Fruit fly (Drosophila melanogaster) whole organism, embryonic: ENCODE results near the gene WDR79.

ENCODE experiments used
- CG10147 ChIP-seq: fragments of 200-800 bp; sonication (Bioruptor generic); optimal IDR thresholded peaks from 2 replicates; lab custom pipeline; 2019; ENCODE audit warnings: missing biosample characterization, mild to moderate bottlenecking, missing genetic modification characterization, moderate library complexity
- CG10431 ChIP-seq: fragments of 200-800 bp; sonication (Bioruptor generic); optimal IDR thresholded peaks from 3 replicates; lab custom pipeline; 2018; ENCODE audit warnings: missing biosample characterization, mild to moderate bottlenecking, missing genetic modification characterization
- CG10462 ChIP-seq: fragments of 200-800 bp; sonication (Bioruptor generic); optimal IDR thresholded peaks from 2 replicates; lab custom pipeline; 2016; ENCODE audit warnings: missing biosample characterization, missing genetic modification characterization
- CG10565 ChIP-seq: fragments of 200-800 bp; sonication (Bioruptor generic); optimal IDR thresholded peaks from 3 replicates; lab custom pipeline; 2016; ENCODE audit warnings: missing biosample characterization, mild to moderate bottlenecking, missing genetic modification characterization
- CG10979 ChIP-seq: fragments of 200-800 bp; sonication (Bioruptor generic); optimal IDR thresholded peaks from 2 replicates; lab custom pipeline; 2018; ENCODE audit warnings: missing biosample characterization, mild to moderate bottlenecking, missing genetic modification characterization, moderate library complexity
- CG12236 ChIP-seq: fragments of 200-800 bp; sonication (Bioruptor generic); optimal IDR thresholded peaks from 2 replicates; lab custom pipeline; 2016; ENCODE audit warnings: missing biosample characterization, missing genetic modification characterization
- CG12769 ChIP-seq: fragments of 200-800 bp; sonication (Bioruptor generic); optimal IDR thresholded peaks from 2 replicates; lab custom pipeline; 2019; ENCODE audit warnings: missing biosample characterization, mild to moderate bottlenecking, missing genetic modification characterization, moderate library complexity
- CG13123 ChIP-seq: fragments of 200-800 bp; sonication (Bioruptor generic); optimal IDR thresholded peaks from 2 replicates; lab custom pipeline; 2016; ENCODE audit warnings: missing biosample characterization, missing genetic modification characterization
- CG15514 ChIP-seq: fragments of 200-800 bp; sonication (Bioruptor generic); optimal IDR thresholded peaks from 3 replicates; lab custom pipeline; 2017; ENCODE audit warnings: missing biosample characterization, missing genetic modification characterization, mild to moderate bottlenecking, moderate library complexity, missing genetic modification reagents
- CG15696 ChIP-seq: fragments of 200-800 bp; sonication (Bioruptor generic); optimal IDR thresholded peaks from 2 replicates; lab custom pipeline; 2019; ENCODE audit warnings: missing biosample characterization, mild to moderate bottlenecking, missing genetic modification characterization, moderate library complexity
- CG18599 ChIP-seq: fragments of 200-800 bp; sonication (Bioruptor generic); optimal IDR thresholded peaks from 3 replicates; lab custom pipeline; 2017; ENCODE audit warnings: missing biosample characterization, missing genetic modification characterization, mild to moderate bottlenecking, moderate library complexity, missing genetic modification reagents
- CG2678 ChIP-seq: fragments of 200-800 bp; sonication (Bioruptor generic); optimal IDR thresholded peaks from 3 replicates; lab custom pipeline; 2019; ENCODE audit warnings: missing biosample characterization, mild to moderate bottlenecking, missing genetic modification characterization, moderate library complexity
- CG4360 ChIP-seq: fragments of 200-800 bp; sonication (Bioruptor generic); IDR thresholded peaks from 2 replicates; pipeline ENCODE4 v1.3.6; 2022; ENCODE audit warnings: missing biosample characterization, missing genetic modification characterization
- CG6175 ChIP-seq: fragments of 200-800 bp; sonication (Bioruptor generic); IDR thresholded peaks from 3 replicates; pipeline ENCODE4 v1.3.6; 2022; ENCODE audit warnings: missing biosample characterization, missing genetic modification characterization
- CG7556 ChIP-seq: fragments of 200-800 bp; sonication (Bioruptor generic); optimal IDR thresholded peaks from 2 replicates; lab custom pipeline; 2017; ENCODE audit warnings: missing biosample characterization, mild to moderate bottlenecking, missing genetic modification characterization
- CG8089 ChIP-seq: fragments of 200-800 bp; sonication (Bioruptor generic); optimal IDR thresholded peaks from 3 replicates; lab custom pipeline; 2016; ENCODE audit warnings: missing biosample characterization, missing genetic modification characterization
- CTCF ChIP-seq: fragments of 200-800 bp; sonication (Bioruptor generic); optimal IDR thresholded peaks from 2 replicates; lab custom pipeline; 2017; ENCODE audit warnings: missing biosample characterization, mild to moderate bottlenecking, missing genetic modification characterization, moderate library complexity
- Deaf1 ChIP-seq: fragments of 200-800 bp; optimal IDR thresholded peaks from 3 replicates; lab custom pipeline; 2019; ENCODE audit warnings: missing biosample characterization, mild to moderate bottlenecking, missing genetic modification characterization, moderate library complexity
- Doc2 ChIP-seq: fragments of 200-800 bp; sonication (Bioruptor generic); IDR thresholded peaks from 2 replicates; pipeline ENCODE4 v1.3.6; 2022; ENCODE audit warnings: missing biosample characterization, missing genetic modification characterization
- Drgx ChIP-seq: fragments of 200-800 bp; sonication (Bioruptor generic); IDR thresholded peaks from 2 replicates; pipeline ENCODE4 v1.3.6; 2022; ENCODE audit warnings: missing biosample characterization, missing genetic modification characterization
- E2f1 ChIP-seq: fragments of 200-800 bp; sonication (Bioruptor generic); IDR thresholded peaks from 2 replicates; pipeline ENCODE4 v1.3.6; 2022; ENCODE audit warnings: missing biosample characterization, missing genetic modification characterization
- Ets97D ChIP-seq: fragments of 200-800 bp; sonication (Bioruptor generic); optimal IDR thresholded peaks from 3 replicates; lab custom pipeline; 2016; ENCODE audit warnings: missing biosample characterization, missing genetic modification characterization
- GATAe ChIP-seq: fragments of 200-800 bp; sonication (Bioruptor generic); conservative IDR thresholded peaks from 2 replicates; pipeline ENCODE4 v1.3.6; 2022; ENCODE audit warnings: missing biosample characterization, missing genetic modification characterization
- Gug ChIP-seq: fragments of 200-800 bp; sonication (Bioruptor generic); IDR thresholded peaks from 4 replicates; pipeline ENCODE4 v1.3.6; 2022; ENCODE audit warnings: missing biosample characterization, missing genetic modification characterization
- HHEX ChIP-seq: fragments of 200-800 bp; sonication (Bioruptor generic); optimal IDR thresholded peaks from 3 replicates; lab custom pipeline; 2017; ENCODE audit warnings: missing biosample characterization, mild to moderate bottlenecking, missing genetic modification characterization, missing genetic modification reagents
- Med ChIP-seq: fragments of 200-800 bp; sonication (Bioruptor generic); peaks from one replicate; lab custom pipeline; 2016; ENCODE audit warnings: missing biosample characterization, missing genetic modification characterization, mild to moderate bottlenecking, inconsistent platforms, moderate library complexity
- Oaz ChIP-seq: fragments of 200-800 bp; sonication (Bioruptor generic); IDR thresholded peaks from 2 replicates; pipeline ENCODE4 v1.3.6; 2022; ENCODE audit warnings: missing biosample characterization, missing genetic modification characterization
- Pdp1 ChIP-seq, 2 experiments: fragments of 200-800 bp; sonication (Bioruptor generic); optimal IDR thresholded peaks; 3 replicates each; lab custom pipeline; 2016; ENCODE audit warnings: missing biosample characterization in 2 of 2, missing genetic modification characterization in 2 of 2, mild to moderate bottlenecking in 1 of 2, moderate library complexity in 1 of 2
- Sry-β ChIP-seq: fragments of 200-800 bp; sonication (Bioruptor generic); optimal IDR thresholded peaks from 2 replicates; lab custom pipeline; 2018; ENCODE audit warnings: missing biosample characterization, mild to moderate bottlenecking, missing genetic modification characterization, moderate library complexity
- Stat92E ChIP-seq, 3 experiments: fragments of >200 bp in 2 of 3; fragments of 200-800 bp in 1 of 3; sonication (Bioruptor generic) in 1 of 3; optimal IDR thresholded peaks; 2 replicates each; lab custom pipeline; 2017 to 2019; ENCODE audit warnings: missing biosample characterization in 3 of 3, missing genetic modification characterization in 3 of 3, mild to moderate bottlenecking in 1 of 3, moderate library complexity in 1 of 3
- Vsx1 ChIP-seq: fragments of 200-800 bp; sonication (Bioruptor generic); optimal IDR thresholded peaks from 2 replicates; lab custom pipeline; 2017; ENCODE audit warnings: missing biosample characterization, mild to moderate bottlenecking, missing genetic modification characterization, missing genetic modification reagents
- al ChIP-seq: fragments of 200-800 bp; sonication (Bioruptor generic); IDR thresholded peaks from 2 replicates; pipeline ENCODE4 v1.3.6; 2022; ENCODE audit warnings: missing biosample characterization, missing genetic modification characterization
- ap ChIP-seq: fragments of 200-800 bp; sonication (Bioruptor generic); IDR thresholded peaks from 2 replicates; pipeline ENCODE4 v1.3.6; 2022; ENCODE audit warnings: missing biosample characterization, missing genetic modification characterization
- ara ChIP-seq: fragments of 200-800 bp; sonication (Bioruptor generic); IDR thresholded peaks from 2 replicates; pipeline ENCODE4 v1.3.6; 2022; ENCODE audit warnings: missing biosample characterization, missing genetic modification characterization
- da ChIP-seq: fragments of 200-800 bp; sonication (Bioruptor generic); optimal IDR thresholded peaks from 2 replicates; lab custom pipeline; 2016; ENCODE audit warnings: missing biosample characterization, missing genetic modification characterization
- grn ChIP-seq: fragments of 200-800 bp; sonication (Bioruptor generic); optimal IDR thresholded peaks from 3 replicates; lab custom pipeline; 2017; ENCODE audit warnings: missing biosample characterization, missing genetic modification characterization
- hb ChIP-seq: fragments of 200-800 bp; sonication (Bioruptor generic); IDR thresholded peaks from 3 replicates; pipeline ENCODE4 v1.3.6; 2022; ENCODE audit warnings: missing biosample characterization, missing genetic modification characterization; ENCODE audit not compliant: partially characterized antibody
- lab ChIP-seq: fragments of 200-800 bp; sonication (Bioruptor generic); optimal IDR thresholded peaks from 3 replicates; lab custom pipeline; 2017; ENCODE audit warnings: missing biosample characterization, missing genetic modification characterization, mild to moderate bottlenecking, moderate library complexity, missing genetic modification reagents
- nerfin-2 ChIP-seq: fragments of 200-800 bp; sonication (Bioruptor generic); IDR thresholded peaks from 2 replicates; pipeline ENCODE4 v1.3.6; 2022; ENCODE audit warnings: missing biosample characterization, missing genetic modification characterization; ENCODE audit not compliant: partially characterized antibody
- pb ChIP-seq: fragments of 200-800 bp; sonication (Bioruptor generic); optimal IDR thresholded peaks from 3 replicates; lab custom pipeline; 2016; ENCODE audit warnings: missing biosample characterization, missing genetic modification characterization
- rib ChIP-seq: fragments of 200-800 bp; sonication (Bioruptor generic); IDR thresholded peaks from 2 replicates; pipeline ENCODE4 v1.3.6; 2022; ENCODE audit warnings: missing biosample characterization, missing genetic modification characterization
- schlank ChIP-seq: fragments of 200-800 bp; sonication (Bioruptor generic); optimal IDR thresholded peaks from 2 replicates; lab custom pipeline; 2018; ENCODE audit warnings: missing biosample characterization, mild to moderate bottlenecking, missing genetic modification characterization
- sd ChIP-seq: fragments of 200-800 bp; sonication (Bioruptor generic); optimal IDR thresholded peaks from 3 replicates; lab custom pipeline; 2018; ENCODE audit warnings: missing biosample characterization, mild to moderate bottlenecking, missing genetic modification characterization, moderate library complexity
- stc ChIP-seq: fragments of 200-800 bp; sonication (Bioruptor generic); IDR thresholded peaks from 2 replicates; pipeline ENCODE4 v1.3.6; 2022; ENCODE audit warnings: missing biosample characterization, missing genetic modification characterization
- sug ChIP-seq: fragments of 200-800 bp; optimal IDR thresholded peaks from 2 replicates; lab custom pipeline; 2019; ENCODE audit warnings: missing biosample characterization, mild to moderate bottlenecking, missing genetic modification characterization, moderate library complexity
- tio ChIP-seq: fragments of 200-800 bp; sonication (Bioruptor generic); optimal IDR thresholded peaks from 2 replicates; lab custom pipeline; 2017; ENCODE audit warnings: missing biosample characterization, missing genetic modification characterization, inconsistent platforms
- twi ChIP-seq: fragments of 200-800 bp; optimal IDR thresholded peaks from 2 replicates; lab custom pipeline; 2019; ENCODE audit warnings: missing biosample characterization, mild to moderate bottlenecking, missing genetic modification characterization, moderate library complexity
- yki ChIP-seq: fragments of >200 bp; optimal IDR thresholded peaks from 3 replicates; lab custom pipeline; 2018
- z ChIP-seq: fragments of 200-800 bp; sonication (Bioruptor generic); IDR thresholded peaks from 3 replicates; pipeline ENCODE4 v1.3.6; 2022; ENCODE audit warnings: missing biosample characterization, missing genetic modification characterization

WDR79 gene

dm6 chr2L:6081134-6081832 is 46.3 kb downstream of the WDR79 start (continued):
- TF ChIP-seq pb (GFP tag; lab: Kevin White, UChicago) (no peak), da (GFP tag; lab: Kevin White, UChicago) (peak; percentile 5), CG4360 (GFP tag; lab: Robert Waterston, UW) (peak; percentile 50; the same call in 1 of the 2 replicates), stc (GFP tag; lab: Robert Waterston, UW) (peak; percentile 20; the same call in 1 of the 2 replicates), Deaf1 (tag; lab: Kevin White, UChicago) (peak; percentile 14), z (GFP tag; lab: Robert Waterston, UW) (peak; percentile 56; the same call in 1 of the 3 replicates), CTCF (GFP tag; lab: Kevin White, UChicago) (no peak), al (GFP tag; lab: Robert Waterston, UW) (no peak), twi (tag; lab: Kevin White, UChicago) (peak; percentile 38)

DNA sequence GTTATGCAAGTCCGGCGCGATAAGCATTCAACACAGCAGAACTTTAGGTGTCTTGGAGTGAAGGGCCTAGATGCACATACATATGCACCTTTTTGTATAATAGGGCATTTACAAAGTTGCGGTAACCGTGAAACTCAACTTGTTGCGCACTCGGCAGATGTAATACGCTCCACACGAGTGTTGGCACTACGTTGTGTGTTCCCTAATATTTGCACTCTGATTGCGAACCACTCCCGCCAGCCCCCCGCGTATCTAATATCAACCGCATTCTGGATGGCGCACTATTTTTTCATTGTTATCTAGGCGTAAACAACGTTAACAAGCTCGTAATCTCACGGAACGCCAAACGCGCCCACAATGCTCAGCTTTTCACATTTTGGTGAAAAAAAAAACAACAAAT is 47.2 kb downstream of the WDR79 start:
- TF ChIP-seq lab (GFP tag; lab: Kevin White, UChicago): peak; percentile 59
- no peak for TF ChIP-seq grn (GFP tag; lab: Kevin White, UChicago)
- no peak for TF ChIP-seq tio (GFP tag; lab: Kevin White, UChicago)
- no peak for TF ChIP-seq rib (GFP tag; lab: Robert Waterston, UW)
- TF ChIP-seq HHEX: peak; percentile 28
- TF ChIP-seq Pdp1 (GFP tag; optimal IDR thresholded peaks at IDR 0.05; lab: Kevin White, UChicago): peak in 1 of 2 experiments; percentile 31
- TF ChIP-seq sd: peak; percentile 37
- no peak for TF ChIP-seq CG8089
- TF ChIP-seq Oaz (GFP tag; lab: Robert Waterston, UW): no peak
- TF ChIP-seq CG10462 (GFP tag; lab: Kevin White, UChicago): no peak
- no peak for TF ChIP-seq CG10147 (GFP tag; lab: Kevin White, UChicago)
- peak; percentile 28; the same call in 1 of the 2 replicates for TF ChIP-seq Drgx (GFP tag; lab: Robert Waterston, UW)
- TF ChIP-seq CG18599 (GFP tag; lab: Kevin White, UChicago): peak; percentile 16
- TF ChIP-seq GATAe (GFP tag; lab: Robert Waterston, UW): 0 out of 2 replicates have a peak, but pooled peaks have one; percentile 42
- no peak for TF ChIP-seq CG7556 (GFP tag; lab: Kevin White, UChicago)
- TF ChIP-seq CG13123 (GFP tag; lab: Kevin White, UChicago): no peak
- TF ChIP-seq Gug (GFP tag; lab: Robert Waterston, UW): no peak
- no peak for TF ChIP-seq CG10565 (GFP tag; lab: Kevin White, UChicago)
- TF ChIP-seq schlank (tag; lab: Kevin White, UChicago): peak; percentile 5
- no peak for TF ChIP-seq CG15696
- TF ChIP-seq CG10431: no peak
- peak; percentile 79 for TF ChIP-seq Med
- no peak for TF ChIP-seq CG10979
- TF ChIP-seq CG12236 (GFP tag; lab: Kevin White, UChicago): no peak
- no peak for TF ChIP-seq Sry-β (GFP tag; lab: Kevin White, UChicago)
- no peak for TF ChIP-seq nerfin-2 (GFP tag; lab: Robert Waterston, UW)
- TF ChIP-seq yki: no peak
- TF ChIP-seq ap (GFP tag; lab: Robert Waterston, UW): no peak
- TF ChIP-seq CG12769 (tag; lab: Kevin White, UChicago): peak; percentile 59
- no peak for TF ChIP-seq Stat92E (GFP tag; optimal IDR thresholded peaks at IDR 0.05; lab: Kevin White, UChicago)
- TF ChIP-seq Ets97D (GFP tag; lab: Kevin White, UChicago): no peak
- 0 out of 3 replicates have a peak, but pooled peaks have one; percentile 14 for TF ChIP-seq CG6175
- no peak for TF ChIP-seq hb (GFP tag; lab: Robert Waterston, UW)
- TF ChIP-seq sug (tag; lab: Kevin White, UChicago): peak; percentile 61
- no peak for TF ChIP-seq ara
- peak; percentile 5 for TF ChIP-seq CG2678 (tag; lab: Kevin White, UChicago)
- TF ChIP-seq CG15514 (GFP tag; lab: Kevin White, UChicago): peak; percentile 23
- no peak for TF ChIP-seq Vsx1 (GFP tag; lab: Kevin White, UChicago)
- TF ChIP-seq E2f1 (GFP tag; lab: Robert Waterston, UW): no peak
- no peak for TF ChIP-seq Doc2 (GFP tag; lab: Robert Waterston, UW)
